Worm (Caenorhabditis elegans) whole organism, L4/young adult: ENCODE data around the gene C33D9.8.

Source experiments
- W03F9.2 ChIP-seq: fragments of 150-350 bp; optimal IDR thresholded peaks from 2 replicates; lab custom pipeline; 2014; ENCODE audit warnings: missing biosample characterization, missing genetic modification characterization
- dao-5 ChIP-seq: sonication (generic microtip); optimal IDR thresholded peaks from 2 replicates; lab custom pipeline; 2016; ENCODE audit warnings: missing genotype, missing genetic modification characterization, moderate library complexity, missing compliant biosample characterization
- him-1 ChIP-seq: sonication (generic microtip); optimal IDR thresholded peaks from 2 replicates; lab custom pipeline; 2016; ENCODE audit warnings: missing genotype, missing genetic modification reagents, missing genetic modification characterization, missing compliant biosample characterization

DNA sequence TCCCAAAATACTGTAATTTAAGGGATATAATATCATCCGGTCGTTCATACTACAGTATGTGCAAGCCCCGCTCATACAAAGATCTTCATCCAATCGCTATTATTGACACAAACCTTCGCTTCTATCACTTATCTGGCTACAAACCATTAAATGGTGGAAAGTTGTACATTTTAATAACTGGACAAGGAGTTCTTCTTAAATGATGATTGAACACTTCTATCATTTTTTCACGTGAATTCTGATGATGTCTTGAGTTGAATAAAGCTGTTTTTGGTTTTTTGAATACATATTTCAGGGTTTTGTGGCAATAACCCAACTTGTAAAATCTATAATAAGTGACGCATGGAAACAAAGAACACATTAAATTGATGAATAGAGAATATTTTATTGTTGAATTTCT is 36.0 kb upstream of the C33D9.8 start:
- TF ChIP-seq W03F9.2 (tag; lab: Kevin White, UChicago) (no peak), dao-5 (no peak), him-1 (tag; lab: Kevin White, UChicago) (no peak)
